Fruit fly (Drosophila melanogaster) whole organism, embryonic: ENCODE data around the gene CG10311.

Experiments
- Aef1 ChIP-seq: fragments of 200-800 bp; sonication (Bioruptor generic); IDR thresholded peaks from 3 replicates; pipeline ENCODE4 v1.3.6; 2022; ENCODE audit warnings: missing biosample characterization, missing genetic modification characterization
- B-H2 ChIP-seq: fragments of 200-800 bp; sonication (Bioruptor generic); optimal IDR thresholded peaks from 2 replicates; lab custom pipeline; 2018; ENCODE audit warnings: missing biosample characterization, mild to moderate bottlenecking, missing genetic modification characterization
- C15 ChIP-seq: fragments of 200-800 bp; sonication (Bioruptor generic); IDR thresholded peaks from 3 replicates; pipeline ENCODE4 v1.3.6; 2022; ENCODE audit warnings: missing biosample characterization, missing genetic modification characterization
- CG10431 ChIP-seq: fragments of 200-800 bp; sonication (Bioruptor generic); optimal IDR thresholded peaks from 3 replicates; lab custom pipeline; 2018; ENCODE audit warnings: missing biosample characterization, mild to moderate bottlenecking, missing genetic modification characterization
- CG12769 ChIP-seq: fragments of 200-800 bp; sonication (Bioruptor generic); optimal IDR thresholded peaks from 2 replicates; lab custom pipeline; 2019; ENCODE audit warnings: missing biosample characterization, mild to moderate bottlenecking, missing genetic modification characterization, moderate library complexity
- CG12942 ChIP-seq: fragments of 200-800 bp; sonication (Bioruptor generic); optimal IDR thresholded peaks from 3 replicates; lab custom pipeline; 2016; ENCODE audit warnings: missing biosample characterization, missing genetic modification characterization
- CG13287 ChIP-seq: fragments of 200-800 bp; sonication (Bioruptor generic); IDR thresholded peaks from 2 replicates; pipeline ENCODE4 v1.3.6; 2022; ENCODE audit warnings: missing biosample characterization, missing genetic modification characterization; ENCODE audit not compliant: partially characterized antibody
- CG14667 ChIP-seq: fragments of 200-800 bp; sonication (Bioruptor generic); IDR thresholded peaks from 2 replicates; pipeline ENCODE4 v1.3.6; 2022; ENCODE audit warnings: missing biosample characterization, missing genetic modification characterization
- CG14965 ChIP-seq: fragments of 200-800 bp; sonication (Bioruptor generic); optimal IDR thresholded peaks from 2 replicates; lab custom pipeline; 2016; ENCODE audit warnings: missing biosample characterization, missing genetic modification characterization, borderline replicate concordance
- CG15514 ChIP-seq: fragments of 200-800 bp; sonication (Bioruptor generic); optimal IDR thresholded peaks from 3 replicates; lab custom pipeline; 2017; ENCODE audit warnings: missing biosample characterization, missing genetic modification characterization, mild to moderate bottlenecking, moderate library complexity, missing genetic modification reagents
- CG1603 ChIP-seq: fragments of 200-800 bp; sonication (Bioruptor generic); optimal IDR thresholded peaks from 2 replicates; lab custom pipeline; 2019; ENCODE audit warnings: missing biosample characterization, mild to moderate bottlenecking, missing genetic modification characterization, moderate library complexity
- CG16815 ChIP-seq: fragments of 200-800 bp; sonication (Bioruptor generic); optimal IDR thresholded peaks from 3 replicates; lab custom pipeline; 2017; ENCODE audit warnings: missing biosample characterization, mild to moderate bottlenecking, missing genetic modification characterization
- CG17361 ChIP-seq: fragments of 200-800 bp; sonication (Bioruptor generic); IDR thresholded peaks from 3 replicates; pipeline ENCODE4 v1.3.6; 2022; ENCODE audit warnings: missing biosample characterization, missing genetic modification characterization
- CG18619 ChIP-seq: fragments of 200-800 bp; sonication (Bioruptor generic); optimal IDR thresholded peaks from 3 replicates; lab custom pipeline; 2017; ENCODE audit warnings: missing biosample characterization, mild to moderate bottlenecking, missing genetic modification characterization
- CG31365 ChIP-seq: fragments of 200-800 bp; sonication (Bioruptor generic); optimal IDR thresholded peaks from 2 replicates; lab custom pipeline; 2018; ENCODE audit warnings: missing biosample characterization, mild to moderate bottlenecking, missing genetic modification characterization
- CG3995 ChIP-seq: fragments of 200-800 bp; sonication (Bioruptor generic); optimal IDR thresholded peaks from 3 replicates; lab custom pipeline; 2016; ENCODE audit warnings: missing biosample characterization, missing genetic modification characterization
- CG5953 ChIP-seq: fragments of 200-800 bp; sonication (Bioruptor generic); IDR thresholded peaks from 2 replicates; pipeline ENCODE4 v1.3.6; 2022; ENCODE audit warnings: missing biosample characterization, missing genetic modification characterization
- CG8290 ChIP-seq, 3 experiments: fragments of 200-800 bp; sonication (Bioruptor generic); optimal IDR thresholded peaks; 2 replicates each; lab custom pipeline; 2016 to 2019; ENCODE audit warnings: missing biosample characterization in 3 of 3, missing genetic modification characterization in 3 of 3, mild to moderate bottlenecking in 2 of 3, moderate library complexity in 1 of 3
- CG8359 ChIP-seq: fragments of 200-800 bp; sonication (Bioruptor generic); optimal IDR thresholded peaks from 2 replicates; lab custom pipeline; 2017; ENCODE audit warnings: missing biosample characterization, mild to moderate bottlenecking, missing genetic modification characterization, borderline replicate concordance
- CTCF ChIP-seq: fragments of 200-800 bp; sonication (Bioruptor generic); optimal IDR thresholded peaks from 2 replicates; lab custom pipeline; 2017; ENCODE audit warnings: missing biosample characterization, mild to moderate bottlenecking, missing genetic modification characterization, moderate library complexity
- Chrac-16 ChIP-seq: fragments of 200-800 bp; sonication (Bioruptor generic); optimal IDR thresholded peaks from 3 replicates; lab custom pipeline; 2016; ENCODE audit warnings: missing biosample characterization, missing genetic modification characterization
- D19B ChIP-seq: fragments of 200-800 bp; sonication (Bioruptor generic); optimal IDR thresholded peaks from 2 replicates; lab custom pipeline; 2017; ENCODE audit warnings: missing biosample characterization, mild to moderate bottlenecking, missing genetic modification characterization
- Deaf1 ChIP-seq: fragments of 200-800 bp; optimal IDR thresholded peaks from 3 replicates; lab custom pipeline; 2019; ENCODE audit warnings: missing biosample characterization, mild to moderate bottlenecking, missing genetic modification characterization, moderate library complexity
- Doc2 ChIP-seq: fragments of 200-800 bp; sonication (Bioruptor generic); IDR thresholded peaks from 2 replicates; pipeline ENCODE4 v1.3.6; 2022; ENCODE audit warnings: missing biosample characterization, missing genetic modification characterization
- E2f2 ChIP-seq: fragments of 200-800 bp; sonication (Bioruptor generic); IDR thresholded peaks from 2 replicates; pipeline ENCODE4 v1.3.6; 2022; ENCODE audit warnings: missing biosample characterization, missing genetic modification characterization
- Ets65A ChIP-seq: fragments of 200-800 bp; sonication (Bioruptor generic); peaks from one replicate; lab custom pipeline; 2016; ENCODE audit warnings: missing biosample characterization, missing genetic modification characterization
- Ets97D ChIP-seq: fragments of 200-800 bp; sonication (Bioruptor generic); optimal IDR thresholded peaks from 3 replicates; lab custom pipeline; 2016; ENCODE audit warnings: missing biosample characterization, missing genetic modification characterization
- HmgD ChIP-seq: fragments of 200-800 bp; sonication (Bioruptor generic); optimal IDR thresholded peaks from 3 replicates; lab custom pipeline; 2016; ENCODE audit warnings: missing biosample characterization, missing genetic modification characterization
- HmgZ ChIP-seq: fragments of 200-800 bp; sonication (Bioruptor generic); optimal IDR thresholded peaks from 2 replicates; lab custom pipeline; 2018; ENCODE audit warnings: missing biosample characterization, mild to moderate bottlenecking, missing genetic modification characterization
- Hr78 ChIP-seq, 2 experiments: fragments of 200-800 bp in 1 of 2; fragments of >200 bp in 1 of 2; sonication (Bioruptor generic) in 1 of 2; optimal IDR thresholded peaks; 2 replicates each; lab custom pipeline; 2017 to 2019; ENCODE audit warnings: missing biosample characterization in 2 of 2, missing genetic modification characterization in 2 of 2, mild to moderate bottlenecking in 1 of 2, moderate library complexity in 1 of 2
- Jarid2 ChIP-seq: fragments of 200-800 bp; sonication (Bioruptor generic); optimal IDR thresholded peaks from 3 replicates; lab custom pipeline; 2017; ENCODE audit warnings: mild to moderate bottlenecking, missing biosample characterization, missing genetic modification reagents, missing genetic modification characterization
- Myb ChIP-seq: fragments of 200-800 bp; sonication (Bioruptor generic); optimal IDR thresholded peaks from 2 replicates; lab custom pipeline; 2016; ENCODE audit warnings: missing biosample characterization, missing genetic modification characterization
- Pdp1 ChIP-seq, 2 experiments: fragments of 200-800 bp; sonication (Bioruptor generic); optimal IDR thresholded peaks; 3 replicates each; lab custom pipeline; 2016; ENCODE audit warnings: missing biosample characterization in 2 of 2, missing genetic modification characterization in 2 of 2, mild to moderate bottlenecking in 1 of 2, moderate library complexity in 1 of 2
- Taf1 ChIP-seq: fragments of 200-800 bp; sonication (Bioruptor generic); IDR thresholded peaks from 2 replicates; pipeline ENCODE4 v1.3.6; 2022; ENCODE audit warnings: missing biosample characterization, missing genetic modification characterization
- Trl ChIP-seq, 3 experiments: fragments of >200 bp in 2 of 3; fragments of 200-800 bp in 1 of 3; sonication (Bioruptor generic) in 1 of 3; optimal IDR thresholded peaks; 2 replicates in 1 of 3; 3 replicates in 2 of 3; lab custom pipeline; 2016 to 2017; ENCODE audit warnings: missing biosample characterization in 1 of 3, missing genetic modification characterization in 1 of 3
- amos ChIP-seq: fragments of 200-800 bp; sonication (Bioruptor generic); IDR thresholded peaks from 2 replicates; pipeline ENCODE4 v1.3.6; 2022; ENCODE audit warnings: missing biosample characterization, missing genetic modification characterization; ENCODE audit not compliant: partially characterized antibody
- ap ChIP-seq: fragments of 200-800 bp; sonication (Bioruptor generic); IDR thresholded peaks from 2 replicates; pipeline ENCODE4 v1.3.6; 2022; ENCODE audit warnings: missing biosample characterization, missing genetic modification characterization
- caup ChIP-seq: fragments of 200-800 bp; sonication (Bioruptor generic); optimal IDR thresholded peaks from 3 replicates; lab custom pipeline; 2017; ENCODE audit warnings: missing biosample characterization, mild to moderate bottlenecking, missing genetic modification characterization, moderate library complexity; ENCODE audit not compliant: severe bottlenecking
- chinmo ChIP-seq: fragments of 200-800 bp; sonication (Bioruptor generic); IDR thresholded peaks from 4 replicates; pipeline ENCODE4 v1.3.6; 2022; ENCODE audit warnings: missing biosample characterization, missing genetic modification characterization; ENCODE audit not compliant: partially characterized antibody
- ftz-f1 ChIP-seq: fragments of 200-800 bp; sonication (Bioruptor generic); optimal IDR thresholded peaks from 2 replicates; lab custom pipeline; 2016; ENCODE audit warnings: missing biosample characterization, missing genetic modification characterization
- gt ChIP-seq: fragments of 200-800 bp; sonication (Bioruptor generic); IDR thresholded peaks from 2 replicates; pipeline ENCODE4 v1.3.6; 2022; ENCODE audit warnings: missing biosample characterization, missing genetic modification characterization
- nom ChIP-seq: fragments of 200-800 bp; sonication (Bioruptor generic); optimal IDR thresholded peaks from 2 replicates; lab custom pipeline; 2017; ENCODE audit warnings: missing biosample characterization, missing genetic modification characterization, mild to moderate bottlenecking, moderate library complexity, missing genetic modification reagents
- pita ChIP-seq: fragments of 200-800 bp; sonication (Bioruptor generic); optimal IDR thresholded peaks from 2 replicates; lab custom pipeline; 2017; ENCODE audit warnings: missing biosample characterization, mild to moderate bottlenecking, missing genetic modification characterization
- rib ChIP-seq: fragments of 200-800 bp; sonication (Bioruptor generic); IDR thresholded peaks from 2 replicates; pipeline ENCODE4 v1.3.6; 2022; ENCODE audit warnings: missing biosample characterization, missing genetic modification characterization
- stc ChIP-seq: fragments of 200-800 bp; sonication (Bioruptor generic); IDR thresholded peaks from 2 replicates; pipeline ENCODE4 v1.3.6; 2022; ENCODE audit warnings: missing biosample characterization, missing genetic modification characterization
- stwl ChIP-seq: fragments of 200-800 bp; sonication (Bioruptor generic); optimal IDR thresholded peaks from 3 replicates; lab custom pipeline; 2018; ENCODE audit warnings: missing biosample characterization, mild to moderate bottlenecking, missing genetic modification characterization, moderate library complexity

The CG10311 gene

DNA sequence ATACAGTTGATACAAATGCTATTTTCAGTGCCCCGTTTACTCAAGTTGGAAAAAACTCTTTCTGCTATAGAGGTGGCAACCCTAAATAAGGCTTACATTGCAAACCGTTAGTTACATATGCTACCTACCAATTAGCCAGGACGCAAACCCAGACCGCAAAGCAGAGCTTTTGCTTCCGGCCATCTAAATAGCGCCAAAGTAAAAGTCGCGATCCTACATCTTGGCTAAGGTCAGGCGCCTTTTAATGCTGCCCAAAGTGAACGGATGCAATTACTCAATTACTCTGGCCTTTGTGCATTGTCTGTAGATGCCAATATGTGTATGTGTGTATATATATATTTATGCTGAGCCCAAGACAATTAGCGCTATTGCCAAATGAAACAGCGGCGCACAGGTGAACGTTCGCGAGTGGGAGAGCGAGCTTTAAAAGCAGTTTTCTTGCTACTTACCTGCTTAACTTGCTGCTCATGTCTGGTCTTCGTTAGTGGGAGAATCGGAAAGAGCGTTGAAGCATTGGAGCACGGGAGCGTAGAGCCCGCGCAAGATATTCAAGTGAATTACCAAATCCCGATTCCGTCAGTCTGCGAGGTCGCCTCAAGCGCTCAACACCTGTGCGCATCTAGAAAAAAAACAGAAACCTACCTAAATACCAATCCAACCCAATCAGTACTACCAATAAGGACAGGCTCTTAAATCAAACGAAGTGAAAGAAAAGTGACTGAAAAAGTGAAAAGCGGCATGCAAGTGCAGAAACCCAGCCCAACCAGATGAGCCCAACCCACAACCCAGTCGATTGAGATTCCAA is 51.4 kb downstream of the CG10311 start, which contains the start of gene Zip89B:
TSS of gene Zip89B (plus strand) at position 574 of the 805 bp plus-strand sequence.
- TF ChIP-seq Taf1 (GFP tag; lab: Robert Waterston, UW) = peak; percentile 33; the same call in 1 of the 2 replicates
- peak; percentile 46 for TF ChIP-seq HmgZ (tag; lab: Kevin White, UChicago)
- 0 out of 3 replicates have a peak, but pooled peaks have one; percentile 30 for TF ChIP-seq C15
- TF ChIP-seq B-H2 = peak; percentile 17
- TF ChIP-seq CG31365 (tag; lab: Kevin White, UChicago) = peak; percentile 72
- no peak for TF ChIP-seq CG17361
- peak; percentile 61 for TF ChIP-seq Myb (GFP tag; lab: Kevin White, UChicago)
- TF ChIP-seq caup = peak; percentile 16
- TF ChIP-seq CG3995 (GFP tag; lab: Kevin White, UChicago) = peak; percentile 61
- TF ChIP-seq D19B = peak; percentile 10
- TF ChIP-seq CG13287 (GFP tag; lab: Robert Waterston, UW) = peak; percentile 26; the same call in 1 of the 2 replicates
- peak; percentile 10 for TF ChIP-seq CG8290 (GFP tag; optimal IDR thresholded peaks at IDR 0.05; lab: Kevin White, UChicago)
- TF ChIP-seq CG8290 (tag; optimal IDR thresholded peaks at IDR 0.05; lab: Kevin White, UChicago) = peak in 1 of 2 experiments; percentile 76
- TF ChIP-seq CG18619 (GFP tag; lab: Kevin White, UChicago) = no peak
- peak; percentile 84 for TF ChIP-seq CTCF (GFP tag; lab: Kevin White, UChicago)
- TF ChIP-seq CG10431 (GFP tag; lab: Kevin White, UChicago) = peak; percentile 20
- TF ChIP-seq Ets97D (GFP tag; lab: Kevin White, UChicago) = peak; percentile 59
- peak in 1 of 2 experiments; percentile 56 for TF ChIP-seq Pdp1 (GFP tag; optimal IDR thresholded peaks at IDR 0.05; lab: Kevin White, UChicago)
- TF ChIP-seq Aef1 (GFP tag; lab: Robert Waterston, UW) = no peak
- peak; percentile 46 for TF ChIP-seq nom (GFP tag; lab: Kevin White, UChicago)
- no peak for TF ChIP-seq CG12942 (GFP tag; lab: Kevin White, UChicago)
- no peak for TF ChIP-seq CG14965
- TF ChIP-seq ap = no peak
- TF ChIP-seq Hr78 (GFP tag; optimal IDR thresholded peaks at IDR 0.05; lab: Kevin White, UChicago) = peak in 1 of 2 experiments; percentile 1
- no peak for TF ChIP-seq gt (GFP tag; lab: Robert Waterston, UW)
- peak; percentile 44 for TF ChIP-seq E2f2 (GFP tag; lab: Robert Waterston, UW)
- peak; percentile 56 to 81 for TF ChIP-seq Trl (optimal IDR thresholded peaks at IDR 0.05; lab: Kevin White, UChicago)
- TF ChIP-seq Trl (GFP tag; optimal IDR thresholded peaks at IDR 0.05; lab: Kevin White, UChicago) = no peak
- no peak for TF ChIP-seq CG16815 (GFP tag; lab: Kevin White, UChicago)
- peak; percentile 27; the same call in 1 of the 2 replicates for TF ChIP-seq amos (GFP tag; lab: Robert Waterston, UW)
- TF ChIP-seq CG1603 (tag; lab: Kevin White, UChicago) = peak; percentile 34
- TF ChIP-seq Ets65A (GFP tag; lab: Kevin White, UChicago) = peak; percentile 82
- no peak for TF ChIP-seq Doc2 (GFP tag; lab: Robert Waterston, UW)
- peak; percentile 40 for TF ChIP-seq pita (GFP tag; lab: Kevin White, UChicago)
- no peak for TF ChIP-seq Chrac-16 (GFP tag; lab: Kevin White, UChicago)
- peak; percentile 58 for TF ChIP-seq ftz-f1 (GFP tag; lab: Kevin White, UChicago)
- peak; percentile 47 for TF ChIP-seq stwl (tag; lab: Kevin White, UChicago)
- TF ChIP-seq CG15514 (GFP tag; lab: Kevin White, UChicago) = peak; percentile 14
- TF ChIP-seq stc (GFP tag; lab: Robert Waterston, UW) = 0 out of 2 replicates have a peak, but pooled peaks have one; percentile 25
- 0 out of 2 replicates have a peak, but pooled peaks have one; percentile 29 for TF ChIP-seq rib (GFP tag; lab: Robert Waterston, UW)
- no peak for TF ChIP-seq CG8359 (GFP tag; lab: Kevin White, UChicago)
- TF ChIP-seq CG5953 (GFP tag; lab: Robert Waterston, UW) = no peak
- peak; percentile 62 for TF ChIP-seq CG12769 (tag; lab: Kevin White, UChicago)
- TF ChIP-seq chinmo (GFP tag; lab: Robert Waterston, UW) = 0 out of 4 replicates have a peak, but pooled peaks have one; percentile 51
- TF ChIP-seq Jarid2 (GFP tag; lab: Kevin White, UChicago) = peak; percentile 91
- peak; percentile 1 for TF ChIP-seq Deaf1 (tag; lab: Kevin White, UChicago)
- no peak for TF ChIP-seq CG14667 (GFP tag; lab: Robert Waterston, UW)
- TF ChIP-seq HmgD (GFP tag; lab: Kevin White, UChicago) = no peak
